Fruit fly (Drosophila melanogaster) whole organism, embryonic: ENCODE measurements around the gene CG15414.

Experiments used
- Awh ChIP-seq: fragments of 200-800 bp; sonication (Bioruptor generic); IDR thresholded peaks from 2 replicates; pipeline ENCODE4, ENCODE4 v1.3.6; 2022; ENCODE audit warnings: missing biosample characterization, missing genetic modification characterization
- B-H1 ChIP-seq: fragments of 200-800 bp; sonication (Bioruptor generic); IDR thresholded peaks from 3 replicates; pipeline ENCODE4 v1.3.6; 2022; ENCODE audit warnings: missing biosample characterization, missing genetic modification characterization
- Bdp1 ChIP-seq: fragments of 200-800 bp; sonication (Bioruptor generic); optimal IDR thresholded peaks from 3 replicates; lab custom pipeline; 2016; ENCODE audit warnings: missing biosample characterization, missing genetic modification characterization
- CG10366 ChIP-seq: fragments of 200-800 bp; sonication (Bioruptor generic); IDR thresholded peaks from 2 replicates; pipeline ENCODE4 v1.3.6; 2022; ENCODE audit warnings: missing biosample characterization, missing genetic modification characterization
- CG10543 ChIP-seq: fragments of 200-800 bp; sonication (Bioruptor generic); optimal IDR thresholded peaks from 3 replicates; lab custom pipeline; 2017; ENCODE audit warnings: missing biosample characterization, mild to moderate bottlenecking, missing genetic modification characterization, moderate library complexity
- CG10979 ChIP-seq: fragments of 200-800 bp; sonication (Bioruptor generic); optimal IDR thresholded peaks from 2 replicates; lab custom pipeline; 2018; ENCODE audit warnings: missing biosample characterization, mild to moderate bottlenecking, missing genetic modification characterization, moderate library complexity
- CG11504 ChIP-seq: fragments of 200-800 bp; sonication (Bioruptor generic); optimal IDR thresholded peaks from 3 replicates; lab custom pipeline; 2019; ENCODE audit warnings: missing biosample characterization, mild to moderate bottlenecking, missing genetic modification characterization, moderate library complexity
- CG11723 ChIP-seq: fragments of 200-800 bp; sonication (Bioruptor generic); optimal IDR thresholded peaks from 2 replicates; lab custom pipeline; 2017; ENCODE audit warnings: missing biosample characterization, mild to moderate bottlenecking, missing genetic modification characterization
- CG12299 ChIP-seq: fragments of 200-800 bp; sonication (Bioruptor generic); optimal IDR thresholded peaks from 2 replicates; lab custom pipeline; 2018; ENCODE audit warnings: missing biosample characterization, mild to moderate bottlenecking, missing genetic modification characterization
- CG12769 ChIP-seq: fragments of 200-800 bp; sonication (Bioruptor generic); optimal IDR thresholded peaks from 2 replicates; lab custom pipeline; 2019; ENCODE audit warnings: missing biosample characterization, mild to moderate bottlenecking, missing genetic modification characterization, moderate library complexity
- CG15073 ChIP-seq: fragments of 200-800 bp; sonication (Bioruptor generic); optimal IDR thresholded peaks from 2 replicates; lab custom pipeline; 2016; ENCODE audit warnings: missing biosample characterization, missing genetic modification characterization
- CG1602 ChIP-seq: fragments of 200-800 bp; sonication (Bioruptor generic); optimal IDR thresholded peaks from 3 replicates; lab custom pipeline; 2016; ENCODE audit warnings: missing biosample characterization, missing genetic modification characterization
- CG17186 ChIP-seq: fragments of 200-800 bp; sonication (Bioruptor generic); optimal IDR thresholded peaks from 3 replicates; lab custom pipeline; 2017; ENCODE audit warnings: missing biosample characterization, missing genetic modification reagents, missing genetic modification characterization
- CG17829 ChIP-seq: fragments of 200-800 bp; optimal IDR thresholded peaks from 2 replicates; lab custom pipeline; 2019; ENCODE audit warnings: missing biosample characterization, mild to moderate bottlenecking, missing genetic modification characterization, moderate library complexity
- CG18476 ChIP-seq: fragments of 200-800 bp; sonication (Bioruptor generic); optimal IDR thresholded peaks from 2 replicates; lab custom pipeline; 2016; ENCODE audit warnings: missing biosample characterization, mild to moderate bottlenecking, missing genetic modification characterization
- CG6272 ChIP-seq: fragments of 200-800 bp; sonication (Bioruptor generic); IDR thresholded peaks from 2 replicates; pipeline ENCODE4 v1.3.6; 2022; ENCODE audit warnings: missing biosample characterization, missing genetic modification characterization
- CG8290 ChIP-seq, 3 experiments: fragments of 200-800 bp; sonication (Bioruptor generic); optimal IDR thresholded peaks; 2 replicates each; lab custom pipeline; 2016 to 2019; ENCODE audit warnings: missing biosample characterization in 3 of 3, missing genetic modification characterization in 3 of 3, mild to moderate bottlenecking in 2 of 3, moderate library complexity in 1 of 3
- CG9215 ChIP-seq: fragments of 200-800 bp; sonication (Bioruptor generic); IDR thresholded peaks from 2 replicates; pipeline ENCODE4 v1.3.6; 2022; ENCODE audit warnings: missing biosample characterization, missing genetic modification characterization
- CG9876 ChIP-seq: fragments of 200-800 bp; sonication (Bioruptor generic); optimal IDR thresholded peaks from 2 replicates; lab custom pipeline; 2016; ENCODE audit warnings: missing biosample characterization, missing genetic modification characterization
- Doc2 ChIP-seq: fragments of 200-800 bp; sonication (Bioruptor generic); IDR thresholded peaks from 2 replicates; pipeline ENCODE4 v1.3.6; 2022; ENCODE audit warnings: missing biosample characterization, missing genetic modification characterization
- Ets97D ChIP-seq: fragments of 200-800 bp; sonication (Bioruptor generic); optimal IDR thresholded peaks from 3 replicates; lab custom pipeline; 2016; ENCODE audit warnings: missing biosample characterization, missing genetic modification characterization
- Fer2 ChIP-seq: fragments of 200-800 bp; sonication (Bioruptor generic); optimal IDR thresholded peaks from 2 replicates; lab custom pipeline; 2018; ENCODE audit warnings: missing biosample characterization, mild to moderate bottlenecking, missing genetic modification characterization, moderate library complexity
- GATAe ChIP-seq: fragments of 200-800 bp; sonication (Bioruptor generic); conservative IDR thresholded peaks from 2 replicates; pipeline ENCODE4 v1.3.6; 2022; ENCODE audit warnings: missing biosample characterization, missing genetic modification characterization
- HLH4C ChIP-seq: fragments of 200-800 bp; sonication (Bioruptor generic); IDR thresholded peaks from 3 replicates; pipeline ENCODE4 v1.3.6; 2022; ENCODE audit warnings: missing biosample characterization, missing genetic modification characterization; ENCODE audit not compliant: partially characterized antibody
- Hr78 ChIP-seq, 2 experiments: fragments of 200-800 bp in 1 of 2; fragments of >200 bp in 1 of 2; sonication (Bioruptor generic) in 1 of 2; optimal IDR thresholded peaks; 2 replicates each; lab custom pipeline; 2017 to 2019; ENCODE audit warnings: missing biosample characterization in 2 of 2, missing genetic modification characterization in 2 of 2, mild to moderate bottlenecking in 1 of 2, moderate library complexity in 1 of 2
- Hsf ChIP-seq: fragments of 200-800 bp; sonication (Bioruptor generic); optimal IDR thresholded peaks from 3 replicates; lab custom pipeline; 2016; ENCODE audit warnings: missing biosample characterization, missing genetic modification characterization
- Kr ChIP-seq: fragments of 200-800 bp; sonication (Bioruptor generic); optimal IDR thresholded peaks from 2 replicates; lab custom pipeline; 2017; ENCODE audit warnings: missing biosample characterization, mild to moderate bottlenecking, missing genetic modification characterization
- Mad ChIP-seq: fragments of 200-800 bp; sonication (Bioruptor generic); optimal IDR thresholded peaks from 2 replicates; lab custom pipeline; 2016; ENCODE audit warnings: missing biosample characterization, missing genetic modification characterization
- Nf-YA ChIP-seq: fragments of 200-800 bp; sonication (Bioruptor generic); IDR thresholded peaks from 2 replicates; pipeline ENCODE4 v1.3.6; 2022; ENCODE audit warnings: missing biosample characterization, missing genetic modification characterization
- Oli ChIP-seq: fragments of 200-800 bp; sonication (Bioruptor generic); optimal IDR thresholded peaks from 2 replicates; lab custom pipeline; 2018; ENCODE audit warnings: missing biosample characterization, mild to moderate bottlenecking, missing genetic modification characterization, moderate library complexity
- Sin3A ChIP-seq: fragments of >200 bp; optimal IDR thresholded peaks from 2 replicates; lab custom pipeline; 2018
- Sry-δ ChIP-seq: fragments of 200-800 bp; sonication (Bioruptor generic); optimal IDR thresholded peaks from 2 replicates; lab custom pipeline; 2016; ENCODE audit warnings: missing biosample characterization, missing genetic modification characterization
- ara ChIP-seq: fragments of 200-800 bp; sonication (Bioruptor generic); IDR thresholded peaks from 2 replicates; pipeline ENCODE4 v1.3.6; 2022; ENCODE audit warnings: missing biosample characterization, missing genetic modification characterization
- bab2 ChIP-seq: fragments of 200-800 bp; sonication (Bioruptor generic); optimal IDR thresholded peaks from 2 replicates; lab custom pipeline; 2016; ENCODE audit warnings: missing biosample characterization, missing genetic modification characterization
- btn ChIP-seq: fragments of 200-800 bp; sonication (Bioruptor generic); optimal IDR thresholded peaks from 2 replicates; lab custom pipeline; 2016; ENCODE audit warnings: missing biosample characterization, missing genetic modification characterization
- chm ChIP-seq: fragments of 200-800 bp; sonication (Bioruptor generic); IDR thresholded peaks from 2 replicates; pipeline ENCODE4 v1.3.6; 2022; ENCODE audit warnings: missing biosample characterization, missing genetic modification characterization
- corto ChIP-seq: fragments of 200-800 bp; sonication (Bioruptor generic); optimal IDR thresholded peaks from 2 replicates; lab custom pipeline; 2016; ENCODE audit warnings: missing biosample characterization, mild to moderate bottlenecking, missing genetic modification characterization, moderate library complexity
- dati ChIP-seq: fragments of 200-800 bp; sonication (Bioruptor generic); IDR thresholded peaks from 2 replicates; pipeline ENCODE4 v1.3.6; 2022; ENCODE audit warnings: missing biosample characterization, missing genetic modification characterization
- dm ChIP-seq: fragments of 200-800 bp; sonication (Bioruptor generic); optimal IDR thresholded peaks from 3 replicates; lab custom pipeline; 2016; ENCODE audit warnings: missing biosample characterization, missing genetic modification characterization
- grau ChIP-seq: fragments of 200-800 bp; optimal IDR thresholded peaks from 3 replicates; lab custom pipeline; 2019; ENCODE audit warnings: missing biosample characterization, mild to moderate bottlenecking, missing genetic modification characterization, moderate library complexity
- ind ChIP-seq: fragments of 200-800 bp; sonication (Bioruptor generic); optimal IDR thresholded peaks from 3 replicates; lab custom pipeline; 2016; ENCODE audit warnings: missing biosample characterization, missing genetic modification characterization
- lbe ChIP-seq: fragments of 200-800 bp; sonication (Bioruptor generic); optimal IDR thresholded peaks from 2 replicates; lab custom pipeline; 2016; ENCODE audit warnings: missing biosample characterization, mild to moderate bottlenecking, missing genetic modification characterization
- nerfin-1 ChIP-seq: fragments of 200-800 bp; sonication (Bioruptor generic); optimal IDR thresholded peaks from 3 replicates; lab custom pipeline; 2019; ENCODE audit warnings: missing biosample characterization, mild to moderate bottlenecking, missing genetic modification characterization, moderate library complexity
- pita ChIP-seq: fragments of 200-800 bp; sonication (Bioruptor generic); optimal IDR thresholded peaks from 2 replicates; lab custom pipeline; 2017; ENCODE audit warnings: missing biosample characterization, mild to moderate bottlenecking, missing genetic modification characterization
- ranshi ChIP-seq: fragments of 200-800 bp; sonication (Bioruptor generic); IDR thresholded peaks from 2 replicates; pipeline ENCODE4 v1.3.6; 2022; ENCODE audit warnings: missing biosample characterization, missing genetic modification characterization
- so ChIP-seq: fragments of 200-800 bp; sonication (Bioruptor generic); IDR thresholded peaks from 3 replicates; pipeline ENCODE4 v1.3.6; 2022; ENCODE audit warnings: missing biosample characterization, missing genetic modification characterization
- toy ChIP-seq: fragments of 200-800 bp; sonication (Bioruptor generic); IDR thresholded peaks from 2 replicates; pipeline ENCODE4 v1.3.6; 2022; ENCODE audit warnings: missing biosample characterization, missing genetic modification characterization
- vnd ChIP-seq: fragments of 200-800 bp; sonication (Bioruptor generic); IDR thresholded peaks from 3 replicates; pipeline ENCODE4 v1.3.6; 2022; ENCODE audit warnings: missing biosample characterization, missing genetic modification characterization; ENCODE audit not compliant: partially characterized antibody
- zfh2 ChIP-seq: fragments of 200-800 bp; sonication (Bioruptor generic); optimal IDR thresholded peaks from 2 replicates; lab custom pipeline; 2016; ENCODE audit warnings: missing biosample characterization, missing genetic modification characterization

CG15414 gene

dm6 chr2L:3439502-3439901, 51.4 kb downstream of the CG15414 start (continued):
- TF ChIP-seq ind (GFP tag; lab: Kevin White, UChicago): no peak
- TF ChIP-seq chm (GFP tag; lab: Robert Waterston, UW): no peak
- TF ChIP-seq dati: no peak
- TF ChIP-seq Oli (tag; lab: Kevin White, UChicago): no peak
- TF ChIP-seq CG10979 (tag; lab: Kevin White, UChicago): peak; percentile 63
- TF ChIP-seq Sin3A: no peak
- TF ChIP-seq CG1602 (GFP tag; lab: Kevin White, UChicago): no peak
- TF ChIP-seq GATAe (GFP tag; lab: Robert Waterston, UW): no peak
- no peak for TF ChIP-seq zfh2
- TF ChIP-seq grau: peak; percentile 26
- TF ChIP-seq Doc2 (GFP tag; lab: Robert Waterston, UW): no peak
- TF ChIP-seq vnd (GFP tag; lab: Robert Waterston, UW): no peak
- TF ChIP-seq ranshi: no peak
- TF ChIP-seq Hr78 (GFP tag; optimal IDR thresholded peaks at IDR 0.05; lab: Kevin White, UChicago): no peak

- no peak for TF ChIP-seq Fer2 (tag; lab: Kevin White, UChicago)
- TF ChIP-seq CG8290 (GFP tag; optimal IDR thresholded peaks at IDR 0.05; lab: Kevin White, UChicago): peak; percentile 87
- TF ChIP-seq CG8290 (tag; optimal IDR thresholded peaks at IDR 0.05; lab: Kevin White, UChicago): peak; percentile 50 to 99
Measured at dm6 chr2L:3438078-3438477, 52.8 kb downstream of the CG15414 start.

- TF ChIP-seq CG18476 (GFP tag; lab: Kevin White, UChicago): no peak
- peak; percentile 76 for TF ChIP-seq CG12769 (tag; lab: Kevin White, UChicago)
- TF ChIP-seq corto (GFP tag; lab: Kevin White, UChicago): no peak
- TF ChIP-seq Bdp1 (GFP tag; lab: Kevin White, UChicago): peak; percentile 6
- TF ChIP-seq nerfin-1 (tag; lab: Kevin White, UChicago): peak; percentile 64
- no peak for TF ChIP-seq CG9876 (GFP tag; lab: Kevin White, UChicago)
- TF ChIP-seq Ets97D (GFP tag; lab: Kevin White, UChicago): no peak
- TF ChIP-seq CG6272: no peak
- no peak for TF ChIP-seq Kr (GFP tag; lab: Kevin White, UChicago)
- TF ChIP-seq lbe (GFP tag; lab: Kevin White, UChicago): peak; percentile 28
- TF ChIP-seq Awh: peak; percentile 71
- TF ChIP-seq CG10366: peak; percentile 59
- TF ChIP-seq pita: no peak
- TF ChIP-seq HLH4C (GFP tag; lab: Robert Waterston, UW): no peak
- TF ChIP-seq B-H1: peak; percentile 42; the same call in 2 of the 3 replicates
- TF ChIP-seq CG17186 (GFP tag; lab: Kevin White, UChicago): no peak
- TF ChIP-seq ara (GFP tag; lab: Robert Waterston, UW): peak; percentile 51; the same call in 1 of the 2 replicates
- no peak for TF ChIP-seq CG15073 (GFP tag; lab: Kevin White, UChicago)
- TF ChIP-seq so (GFP tag; lab: Robert Waterston, UW): peak; percentile 77
- TF ChIP-seq Mad (GFP tag; lab: Kevin White, UChicago): no peak
- TF ChIP-seq CG17829: peak; percentile 71
- TF ChIP-seq btn: no peak
- TF ChIP-seq Nf-YA (GFP tag; lab: Robert Waterston, UW): peak; percentile 55; the same call in 1 of the 2 replicates
- no peak for TF ChIP-seq Hsf
- TF ChIP-seq bab2 (GFP tag; lab: Kevin White, UChicago): no peak
- no peak for TF ChIP-seq dm (GFP tag; lab: Kevin White, UChicago)
- TF ChIP-seq ind (GFP tag; lab: Kevin White, UChicago): peak; percentile 49
- no peak for TF ChIP-seq CG11723 (GFP tag; lab: Kevin White, UChicago)
- no peak for TF ChIP-seq CG9215 (GFP tag; lab: Robert Waterston, UW)
- TF ChIP-seq GATAe (GFP tag; lab: Robert Waterston, UW): no peak
- no peak for TF ChIP-seq CG10543
- TF ChIP-seq CG11504: peak; percentile 77
- no peak for TF ChIP-seq Sry-δ (GFP tag; lab: Kevin White, UChicago)
- TF ChIP-seq toy (GFP tag; lab: Robert Waterston, UW): no peak
- TF ChIP-seq CG12299 (tag; lab: Kevin White, UChicago): no peak
Measured at dm6 chr2L:3437068-3437467, 53.8 kb downstream of the CG15414 start.
